Worm (Caenorhabditis elegans) whole organism, L3 larva: ENCODE results near the gene W07G4.7.

Experiments used
- eor-1 ChIP-seq, 2 experiments: fragments of 150-350 bp; optimal IDR thresholded peaks; 2 replicates each; lab custom pipeline; 2014 to 2018; ENCODE audit warnings: missing biosample characterization in 2 of 2, missing genetic modification characterization in 2 of 2
- nhr-237 ChIP-seq: fragments of 150-350 bp; optimal IDR thresholded peaks from 2 replicates; lab custom pipeline; 2014; ENCODE audit warnings: missing biosample characterization, missing genetic modification characterization
- pha-4 ChIP-seq: fragments of 150-350 bp; optimal IDR thresholded peaks from 2 replicates; lab custom pipeline; 2014; ENCODE audit warnings: missing biosample characterization, missing genetic modification reagents, missing genetic modification characterization

DNA sequence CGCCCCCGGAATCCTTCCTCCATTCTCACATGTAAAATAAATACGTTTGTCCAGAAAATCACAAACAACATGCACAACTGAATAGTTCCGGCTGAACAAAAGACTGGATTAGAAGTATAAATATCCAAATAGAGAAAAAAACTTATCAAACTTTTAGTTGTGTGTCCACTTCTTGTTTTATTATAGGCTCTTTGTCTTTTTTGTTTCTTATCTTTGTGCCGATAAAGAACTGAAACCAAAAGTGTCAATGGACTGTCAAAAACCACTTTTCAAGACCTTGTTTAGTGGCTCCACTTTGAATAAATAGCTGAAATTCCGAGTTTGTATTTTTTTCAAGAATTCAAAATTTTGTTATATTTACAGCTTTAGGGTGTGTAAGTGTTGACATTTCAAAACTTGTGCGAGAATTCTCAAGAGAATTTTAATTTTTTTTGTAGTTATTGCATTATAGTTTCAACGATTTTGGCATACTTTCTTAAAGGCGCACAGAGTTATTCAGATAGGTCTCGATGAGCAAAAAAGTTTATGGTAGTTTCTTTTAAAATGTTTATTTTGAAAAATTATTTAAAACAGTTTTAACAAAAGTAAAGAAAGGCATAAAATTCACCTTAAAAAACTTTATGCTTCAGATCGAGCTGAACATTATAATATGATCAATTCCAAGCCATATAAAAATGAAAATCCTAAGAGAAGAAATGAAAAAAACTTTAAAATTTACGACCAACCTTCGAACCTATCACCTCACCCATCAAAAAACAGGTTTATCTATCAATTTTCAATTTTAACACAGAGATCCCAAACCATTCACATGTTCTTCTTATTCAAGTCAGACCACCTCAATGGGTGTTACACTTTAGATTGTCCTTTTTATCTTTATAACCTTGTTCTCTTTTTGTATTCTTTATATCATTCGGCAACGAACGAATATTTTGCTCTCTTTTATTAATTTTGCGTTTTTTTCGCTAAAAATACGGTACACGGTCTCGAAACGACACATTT is 11.9 kb upstream of the W07G4.7 start:
- TF ChIP-seq pha-4 (tag; lab: Kevin White, UChicago) (peak; percentile 3), eor-1 (tag; optimal IDR thresholded peaks at IDR 0.05; lab: Kevin White, UChicago) (no peak), nhr-237 (tag; lab: Kevin White, UChicago) (no peak)
